Worm (Caenorhabditis elegans) whole organism, mixed stage, embryonic: ENCODE results near the gene T21B10.3.
A peak's percentile ranks its signal among the peaks of the same experiment; 100 is the strongest.

ENCODE experiments used
- M03D4.4 ChIP-seq: sonication (generic microtip); optimal IDR thresholded peaks from 2 replicates; lab custom pipeline; 2017; ENCODE audit warnings: mild to moderate bottlenecking, missing genetic modification characterization, missing compliant biosample characterization
- bed-3 ChIP-seq: fragments of 200-800 bp; sonication (Bioruptor generic); optimal IDR thresholded peaks from 3 replicates; lab custom pipeline; 2018; ENCODE audit warnings: mild to moderate bottlenecking, missing genetic modification characterization, moderate library complexity, missing compliant biosample characterization
- blmp-1 ChIP-seq: fragments of 150-350 bp; optimal IDR thresholded peaks from 2 replicates; lab custom pipeline; 2014; ENCODE audit warnings: missing biosample characterization, missing genetic modification characterization
- ceh-39 ChIP-seq: fragments of 150-350 bp; optimal IDR thresholded peaks from 2 replicates; lab custom pipeline; 2014; ENCODE audit warnings: missing biosample characterization, missing genetic modification characterization
- ceh-43 ChIP-seq: fragments of 200-800 bp; sonication (Bioruptor generic); optimal IDR thresholded peaks from 2 replicates; lab custom pipeline; 2018; ENCODE audit warnings: mild to moderate bottlenecking, missing genetic modification characterization, moderate library complexity, missing compliant biosample characterization
- ceh-83 ChIP-seq: fragments of 200-800 bp; sonication (Bioruptor generic); optimal IDR thresholded peaks from 2 replicates; lab custom pipeline; 2018; ENCODE audit warnings: mild to moderate bottlenecking, missing genetic modification characterization, missing compliant biosample characterization
- ces-1 ChIP-seq: fragments of 150-350 bp; optimal IDR thresholded peaks from 2 replicates; lab custom pipeline; 2014; ENCODE audit warnings: missing biosample characterization, missing genetic modification reagents, missing genetic modification characterization
- cnd-1 ChIP-seq: fragments of 200-800 bp; sonication (Bioruptor generic); optimal IDR thresholded peaks from 2 replicates; lab custom pipeline; 2018; ENCODE audit warnings: mild to moderate bottlenecking, missing genetic modification characterization, missing compliant biosample characterization
- drap-1 ChIP-seq: fragments of 200-800 bp; sonication (Bioruptor generic); optimal IDR thresholded peaks from 3 replicates; lab custom pipeline; 2018; ENCODE audit warnings: mild to moderate bottlenecking, missing genetic modification characterization, missing compliant biosample characterization
- elt-1 ChIP-seq: sonication (generic microtip); optimal IDR thresholded peaks from 2 replicates; lab custom pipeline; 2017; ENCODE audit warnings: missing genetic modification characterization, mild to moderate bottlenecking, missing compliant biosample characterization, antibody characterized with exemption, moderate library complexity, borderline replicate concordance; ENCODE audit not compliant: insufficient read depth
- elt-3 ChIP-seq: fragments of 150-350 bp; optimal IDR thresholded peaks from 2 replicates; lab custom pipeline; 2014; ENCODE audit warnings: missing biosample characterization, missing genetic modification characterization
- flh-1 ChIP-seq: fragments of 200-800 bp; sonication (Bioruptor generic); optimal IDR thresholded peaks from 2 replicates; lab custom pipeline; 2018; ENCODE audit warnings: mild to moderate bottlenecking, missing genetic modification characterization, moderate library complexity, missing compliant biosample characterization
- ham-2 ChIP-seq: fragments of 200-800 bp; sonication (Bioruptor generic); optimal IDR thresholded peaks from 2 replicates; lab custom pipeline; 2018; ENCODE audit warnings: mild to moderate bottlenecking, missing genetic modification characterization, missing compliant biosample characterization
- hlh-1 ChIP-seq: fragments of 150-350 bp; optimal IDR thresholded peaks from 2 replicates; lab custom pipeline; 2014; ENCODE audit warnings: missing biosample characterization, missing genetic modification reagents, missing genetic modification characterization
- lin-13 ChIP-seq: fragments of 150-350 bp; optimal IDR thresholded peaks from 2 replicates; lab custom pipeline; 2014; ENCODE audit warnings: missing biosample characterization, missing genetic modification characterization
- lin-32 ChIP-seq: fragments of 200-800 bp; sonication (Bioruptor generic); optimal IDR thresholded peaks from 2 replicates; lab custom pipeline; 2018; ENCODE audit warnings: mild to moderate bottlenecking, missing genetic modification characterization, missing compliant biosample characterization
- lsy-2 ChIP-seq: fragments of 150-350 bp; optimal IDR thresholded peaks from 2 replicates; lab custom pipeline; 2014; ENCODE audit warnings: missing biosample characterization, missing genetic modification characterization
- mab-5 ChIP-seq: fragments of 150-350 bp; optimal IDR thresholded peaks from 2 replicates; lab custom pipeline; 2014; ENCODE audit warnings: missing biosample characterization, missing genetic modification characterization
- mep-1 ChIP-seq: fragments of 150-350 bp; optimal IDR thresholded peaks from 2 replicates; lab custom pipeline; 2017; ENCODE audit warnings: missing biosample characterization, missing genetic modification reagents, missing genetic modification characterization, inconsistent platforms
- mls-2 ChIP-seq: sonication (generic microtip); optimal IDR thresholded peaks from 2 replicates; lab custom pipeline; 2016; ENCODE audit warnings: mild to moderate bottlenecking, missing genetic modification characterization, moderate library complexity, missing compliant biosample characterization
- nhr-12 ChIP-seq: fragments of 150-350 bp; optimal IDR thresholded peaks from 2 replicates; lab custom pipeline; 2014; ENCODE audit warnings: missing biosample characterization, missing genetic modification characterization
- nhr-2 ChIP-seq: fragments of 150-350 bp; optimal IDR thresholded peaks from 2 replicates; lab custom pipeline; 2014; ENCODE audit warnings: missing biosample characterization, missing genetic modification characterization
- nhr-237 ChIP-seq: fragments of 150-350 bp; optimal IDR thresholded peaks from 2 replicates; lab custom pipeline; 2014; ENCODE audit warnings: missing biosample characterization, missing genetic modification characterization
- nhr-28 ChIP-seq: fragments of 150-350 bp; optimal IDR thresholded peaks from 2 replicates; lab custom pipeline; 2014; ENCODE audit warnings: missing biosample characterization, missing genetic modification characterization
- nhr-76 ChIP-seq: sonication (generic microtip); optimal IDR thresholded peaks from 2 replicates; lab custom pipeline; 2017; ENCODE audit warnings: missing biosample characterization, missing genetic modification characterization
- pha-4 ChIP-seq: fragments of 150-350 bp; optimal IDR thresholded peaks from 2 replicates; lab custom pipeline; 2018; ENCODE audit warnings: missing biosample characterization, missing genetic modification reagents, missing genetic modification characterization
- sem-2 ChIP-seq: fragments of 200-800 bp; sonication (Bioruptor generic); optimal IDR thresholded peaks from 2 replicates; lab custom pipeline; 2018; ENCODE audit warnings: mild to moderate bottlenecking, missing genetic modification characterization, missing compliant biosample characterization
- snpc-4 ChIP-seq: fragments of 150-350 bp; optimal IDR thresholded peaks from 2 replicates; lab custom pipeline; 2014; ENCODE audit warnings: missing biosample characterization, missing genetic modification characterization
- sptf-1 ChIP-seq: sonication (generic microtip); optimal IDR thresholded peaks from 2 replicates; lab custom pipeline; 2017; ENCODE audit warnings: mild to moderate bottlenecking, missing genetic modification characterization, moderate library complexity, missing compliant biosample characterization
- tbx-8 ChIP-seq: fragments of 200-800 bp; sonication (Bioruptor generic); optimal IDR thresholded peaks from 2 replicates; lab custom pipeline; 2018; ENCODE audit warnings: mild to moderate bottlenecking, missing genetic modification characterization, moderate library complexity, missing compliant biosample characterization
- unc-120 ChIP-seq: sonication (generic microtip); optimal IDR thresholded peaks from 2 replicates; lab custom pipeline; 2017; ENCODE audit warnings: missing genetic modification characterization, missing compliant biosample characterization; ENCODE audit not compliant: poor library complexity, severe bottlenecking
- unc-39 ChIP-seq: fragments of 150-350 bp; optimal IDR thresholded peaks from 2 replicates; lab custom pipeline; 2014; ENCODE audit warnings: missing biosample characterization, missing genetic modification characterization
- unc-62 ChIP-seq: fragments of 150-350 bp; optimal IDR thresholded peaks from 2 replicates; lab custom pipeline; 2014; ENCODE audit warnings: missing biosample characterization, missing genetic modification reagents, missing genetic modification characterization
- zip-8 ChIP-seq: fragments of 150-350 bp; optimal IDR thresholded peaks from 2 replicates; lab custom pipeline; 2014; ENCODE audit warnings: missing biosample characterization, missing genetic modification characterization
- ztf-11 ChIP-seq: fragments of 150-350 bp; optimal IDR thresholded peaks from 2 replicates; lab custom pipeline; 2014; ENCODE audit warnings: missing biosample characterization, missing genetic modification characterization

T21B10.3 gene

DNA sequence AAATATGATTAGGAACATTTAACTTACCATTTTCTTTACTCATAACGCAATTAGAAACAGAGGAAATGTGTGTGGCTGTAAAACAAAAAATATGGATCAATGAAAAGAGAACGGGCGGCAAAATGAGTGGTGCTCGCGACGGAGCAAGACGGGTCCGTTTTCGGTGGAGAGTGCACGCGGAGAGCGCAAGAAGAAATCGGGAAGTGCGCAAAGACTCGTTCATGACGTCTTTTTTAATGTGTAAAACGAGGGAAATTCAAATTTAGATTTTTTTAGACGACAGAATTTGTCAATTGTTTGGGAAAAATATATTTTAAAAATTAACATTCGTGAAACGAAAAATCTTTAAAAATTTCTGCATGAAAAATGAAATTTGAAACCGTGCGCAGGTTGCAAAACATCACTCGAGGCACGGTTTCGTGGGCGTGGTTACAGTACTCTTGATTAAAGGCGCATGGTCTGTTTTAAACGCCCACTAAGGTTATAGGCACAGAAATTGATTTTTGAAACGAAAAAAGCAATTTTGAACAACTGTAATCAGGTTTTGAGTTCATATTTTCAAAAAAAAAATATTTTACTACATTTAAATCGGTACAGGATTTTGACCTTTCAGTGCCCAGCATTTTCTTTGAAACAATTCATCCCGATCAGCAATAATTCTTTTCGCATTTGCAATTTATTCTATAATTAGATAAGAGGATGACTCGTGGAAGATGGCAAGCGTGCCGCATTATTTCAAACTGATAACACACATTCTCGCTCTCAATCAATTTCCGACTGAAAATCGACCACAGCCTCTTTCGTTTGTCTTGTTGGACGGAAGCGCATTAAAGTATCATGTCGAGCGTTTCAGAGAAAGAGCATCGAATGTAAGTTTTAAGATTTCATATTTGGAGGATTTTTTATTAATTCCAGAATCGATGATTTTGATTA lies 35.3 kb downstream of the T21B10.3 start, which contains the start of the genes szy-20 and C18E9.5:
Gene szy-20, minus strand, starts transcription at position 83 of the 933 bp plus-strand sequence.
Gene C18E9.5, plus strand, starts transcription at position 730 of the 933 bp plus-strand sequence.
- peak; percentile 55 for TF ChIP-seq nhr-237 (tag; lab: Kevin White, UChicago)
- TF ChIP-seq unc-120: peak; percentile 63
- TF ChIP-seq blmp-1 (tag; lab: Kevin White, UChicago): no peak
- no peak for TF ChIP-seq hlh-1
- TF ChIP-seq sem-2 (GFP tag; lab: Kevin White, UChicago): no peak
- TF ChIP-seq nhr-28 (tag; lab: Kevin White, UChicago): no peak
- TF ChIP-seq mep-1 (tag; lab: Kevin White, UChicago): peak; percentile 63
- TF ChIP-seq lsy-2: peak; percentile 77
- TF ChIP-seq nhr-2 (tag; lab: Kevin White, UChicago): no peak
- TF ChIP-seq ceh-43 (GFP tag; lab: Kevin White, UChicago): no peak
- TF ChIP-seq lin-13 (tag; lab: Kevin White, UChicago): peak; percentile 69
- no peak for TF ChIP-seq unc-62
- TF ChIP-seq sptf-1 (tag; lab: Kevin White, UChicago): peak; percentile 16
- TF ChIP-seq elt-3: no peak
- TF ChIP-seq ceh-39 (tag; lab: Kevin White, UChicago): no peak
- peak; percentile 38 for TF ChIP-seq mls-2
- peak; percentile 11 for TF ChIP-seq cnd-1 (tag; lab: Kevin White, UChicago)
- no peak for TF ChIP-seq nhr-76 (tag; lab: Kevin White, UChicago)
- no peak for TF ChIP-seq lin-32 (GFP tag; lab: Kevin White, UChicago)
- TF ChIP-seq M03D4.4 (tag; lab: Kevin White, UChicago): peak; percentile 55
- no peak for TF ChIP-seq elt-1 (tag; lab: Kevin White, UChicago)
- TF ChIP-seq ceh-83 (GFP tag; lab: Kevin White, UChicago): no peak
- no peak for TF ChIP-seq tbx-8 (GFP tag; lab: Kevin White, UChicago)
- peak; percentile 30 for TF ChIP-seq pha-4
- no peak for TF ChIP-seq zip-8 (tag; lab: Kevin White, UChicago)
- no peak for TF ChIP-seq ham-2 (GFP tag; lab: Kevin White, UChicago)
- peak; percentile 65 for TF ChIP-seq ces-1
- no peak for TF ChIP-seq ztf-11 (tag; lab: Kevin White, UChicago)
- no peak for TF ChIP-seq snpc-4
- TF ChIP-seq bed-3: no peak
- no peak for TF ChIP-seq nhr-12
- TF ChIP-seq flh-1 (GFP tag; lab: Kevin White, UChicago): no peak
- peak; percentile 8 for TF ChIP-seq drap-1 (GFP tag; lab: Kevin White, UChicago)
- no peak for TF ChIP-seq unc-39 (tag; lab: Kevin White, UChicago)
- no peak for TF ChIP-seq mab-5

DNA sequence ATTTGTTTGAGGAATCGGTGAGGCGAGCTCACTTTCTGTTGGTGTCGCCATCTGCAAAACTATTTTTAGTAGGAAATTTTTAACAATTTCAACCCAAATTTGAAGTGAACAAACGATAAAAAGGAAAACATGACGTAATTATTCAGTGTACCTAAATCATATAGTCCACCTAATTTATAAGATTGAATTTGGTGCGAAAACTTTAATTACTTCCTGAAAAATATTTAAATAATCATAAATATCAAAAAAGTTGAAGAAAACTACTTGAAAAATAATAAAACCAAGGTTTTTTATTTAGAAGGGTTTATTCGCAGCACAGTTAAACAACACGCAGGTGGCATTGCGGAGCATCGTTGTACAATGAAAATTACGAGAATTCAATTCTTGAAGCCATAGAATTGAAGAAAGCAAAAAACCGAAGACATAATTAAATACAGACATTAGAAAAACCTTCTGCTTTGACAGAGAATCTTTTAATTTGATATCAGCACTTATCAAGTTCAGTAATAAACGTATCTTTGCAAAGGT lies 39.4 kb downstream of the T21B10.3 start, which contains the start of gene tomm-40:
Gene tomm-40, minus strand, starts transcription at position 51 of the 528 bp plus-strand sequence.
- TF ChIP-seq unc-62: no peak
- peak; percentile 42 for TF ChIP-seq lsy-2
- peak; percentile 20 for TF ChIP-seq ces-1

- TF ChIP-seq mab-5: no peak
- no peak for TF ChIP-seq mls-2
- no peak for TF ChIP-seq flh-1 (GFP tag; lab: Kevin White, UChicago)
- no peak for TF ChIP-seq lin-32 (GFP tag; lab: Kevin White, UChicago)
- TF ChIP-seq blmp-1 (tag; lab: Kevin White, UChicago): no peak
- TF ChIP-seq zip-8 (tag; lab: Kevin White, UChicago): no peak
- no peak for TF ChIP-seq drap-1 (GFP tag; lab: Kevin White, UChicago)
- TF ChIP-seq nhr-2 (tag; lab: Kevin White, UChicago): no peak
Measured at ce11 chrII:8982683-8983082, 48.5 kb downstream of the T21B10.3 start, which contains the start of gene C18E9.7. Gene C18E9.7, minus strand, starts transcription at chrII:8982783.
